Worm (Caenorhabditis elegans): ENCODE results near the gene Y39E4B.13.

- TF ChIP-seq snpc-4 (GFP tag; optimal IDR thresholded peaks at IDR 0.05): no peak
- TF ChIP-seq snpc-4 (tag; optimal IDR thresholded peaks at IDR 0.05): no peak
- no peak for TF ChIP-seq nfya-1 (tag; optimal IDR thresholded peaks at IDR 0.05; ENCODE audit: borderline replicate concordance, insufficient read depth)
- no peak for TF ChIP-seq unc-62 (GFP tag; optimal IDR thresholded peaks at IDR 0.05)
- no peak for TF ChIP-seq Y53G8AR.9 (GFP tag; conservative IDR thresholded peaks at IDR 0.05)
- TF ChIP-seq pha-4 (tag; optimal IDR thresholded peaks at IDR 0.05): no peak
Observed at ce11 chrIII:13069416-13069815, 21.5 kb upstream of the Y39E4B.13 start.

All from whole organism, young adult.